Worm (Caenorhabditis elegans) whole organism, L2 larva: Measurements from ENCODE around the gene ZK546.5.
A peak's percentile ranks its signal among the peaks of the same experiment; 100 is the strongest.

Experiments
- crh-2 ChIP-seq: sonication (generic microtip); optimal IDR thresholded peaks from 2 replicates; lab custom pipeline; 2017; ENCODE audit warnings: missing biosample characterization, missing genetic modification characterization
- elt-3 ChIP-seq: sonication (generic microtip); optimal IDR thresholded peaks from 2 replicates; lab custom pipeline; 2017; ENCODE audit warnings: missing biosample characterization, missing genetic modification characterization
- skn-1 ChIP-seq: sonication (generic microtip); optimal IDR thresholded peaks from 2 replicates; lab custom pipeline; 2017; ENCODE audit warnings: missing biosample characterization, missing genetic modification characterization

DNA sequence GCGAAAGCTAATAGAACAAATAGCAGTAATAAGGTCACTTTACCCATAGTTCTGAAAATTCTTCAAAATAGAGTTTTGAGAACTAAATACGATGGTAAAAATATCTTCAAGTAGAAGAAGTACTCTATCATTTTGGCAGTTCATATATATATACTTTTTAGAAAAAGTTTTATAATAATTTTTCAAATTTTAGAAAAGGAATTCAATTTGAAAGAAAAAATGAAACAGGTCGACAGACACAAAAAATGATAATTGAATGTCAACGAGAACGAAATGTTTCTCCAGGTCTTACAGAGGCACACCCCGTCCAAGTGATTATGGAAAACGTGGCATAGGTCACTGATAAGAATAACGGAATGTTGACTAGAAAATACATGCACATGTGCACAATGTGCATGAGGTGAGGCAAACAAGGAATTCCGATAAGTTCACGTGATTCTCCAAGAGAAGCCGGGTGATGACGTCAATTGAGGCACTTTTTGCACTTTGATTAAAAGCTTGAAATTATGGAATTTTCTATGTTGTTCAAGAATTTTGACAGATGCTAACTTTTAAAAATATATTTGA, 10.3 kb upstream of the ZK546.5 start, which contains the start of gene aagr-2:
- TF ChIP-seq crh-2 (tag; lab: Kevin White, UChicago) (peak; percentile 95), skn-1 (tag; lab: Kevin White, UChicago) (no peak), elt-3 (tag; lab: Kevin White, UChicago) (no peak)
